Fruit fly (Drosophila melanogaster) whole organism, embryonic: ENCODE measurements around the gene DIP2.
A peak's percentile ranks its signal among the peaks of the same experiment; 100 is the strongest.

Experiments
- Abd-B ChIP-seq: fragments of 200-800 bp; sonication (Bioruptor generic); optimal IDR thresholded peaks from 2 replicates; lab custom pipeline; 2018; ENCODE audit warnings: missing biosample characterization, mild to moderate bottlenecking, missing genetic modification characterization, moderate library complexity
- Ada2b ChIP-seq: fragments of 200-800 bp; sonication (Bioruptor generic); IDR thresholded peaks from 2 replicates; pipeline ENCODE4 v1.3.6; 2022; ENCODE audit warnings: missing biosample characterization, missing genetic modification characterization
- C15 ChIP-seq: fragments of 200-800 bp; sonication (Bioruptor generic); IDR thresholded peaks from 3 replicates; pipeline ENCODE4 v1.3.6; 2022; ENCODE audit warnings: missing biosample characterization, missing genetic modification characterization
- CG10267 ChIP-seq: fragments of 200-800 bp; sonication (Bioruptor generic); optimal IDR thresholded peaks from 2 replicates; lab custom pipeline; 2018; ENCODE audit warnings: missing biosample characterization, mild to moderate bottlenecking, missing genetic modification characterization, moderate library complexity
- CG10431 ChIP-seq: fragments of 200-800 bp; sonication (Bioruptor generic); optimal IDR thresholded peaks from 3 replicates; lab custom pipeline; 2018; ENCODE audit warnings: missing biosample characterization, mild to moderate bottlenecking, missing genetic modification characterization
- CG11398 ChIP-seq: fragments of 200-800 bp; sonication (Bioruptor generic); optimal IDR thresholded peaks from 2 replicates; lab custom pipeline; 2016; ENCODE audit warnings: missing biosample characterization, missing genetic modification characterization
- CG12299 ChIP-seq: fragments of 200-800 bp; sonication (Bioruptor generic); optimal IDR thresholded peaks from 2 replicates; lab custom pipeline; 2018; ENCODE audit warnings: missing biosample characterization, mild to moderate bottlenecking, missing genetic modification characterization
- CG14667 ChIP-seq: fragments of 200-800 bp; sonication (Bioruptor generic); IDR thresholded peaks from 2 replicates; pipeline ENCODE4 v1.3.6; 2022; ENCODE audit warnings: missing biosample characterization, missing genetic modification characterization
- CG14860 ChIP-seq: fragments of 200-800 bp; sonication (Bioruptor generic); IDR thresholded peaks from 3 replicates; pipeline ENCODE4 v1.3.6; 2022; ENCODE audit warnings: missing biosample characterization, missing genetic modification characterization; ENCODE audit not compliant: partially characterized antibody
- CG15696 ChIP-seq: fragments of 200-800 bp; sonication (Bioruptor generic); optimal IDR thresholded peaks from 2 replicates; lab custom pipeline; 2019; ENCODE audit warnings: missing biosample characterization, mild to moderate bottlenecking, missing genetic modification characterization, moderate library complexity
- CG1602 ChIP-seq: fragments of 200-800 bp; sonication (Bioruptor generic); optimal IDR thresholded peaks from 3 replicates; lab custom pipeline; 2016; ENCODE audit warnings: missing biosample characterization, missing genetic modification characterization
- CG17612 ChIP-seq: fragments of 200-800 bp; sonication (Bioruptor generic); IDR thresholded peaks from 2 replicates; pipeline ENCODE4 v1.3.6; 2022; ENCODE audit warnings: missing biosample characterization, missing genetic modification characterization
- CG2889 ChIP-seq: fragments of 200-800 bp; sonication (Bioruptor generic); IDR thresholded peaks from 3 replicates; pipeline ENCODE4 v1.3.6; 2022; ENCODE audit warnings: missing biosample characterization, missing genetic modification characterization
- CG30403 ChIP-seq: fragments of 200-800 bp; sonication (Bioruptor generic); optimal IDR thresholded peaks from 3 replicates; lab custom pipeline; 2016; ENCODE audit warnings: missing biosample characterization, missing genetic modification characterization
- CG3838 ChIP-seq: fragments of 200-800 bp; sonication (Bioruptor generic); optimal IDR thresholded peaks from 3 replicates; lab custom pipeline; 2016; ENCODE audit warnings: missing biosample characterization, missing genetic modification characterization
- CG4404 ChIP-seq: fragments of 200-800 bp; sonication (Bioruptor generic); IDR thresholded peaks from 2 replicates; pipeline ENCODE4 v1.3.6; 2022; ENCODE audit warnings: missing biosample characterization, missing genetic modification characterization
- CG4730 ChIP-seq: fragments of 200-800 bp; sonication (Bioruptor generic); IDR thresholded peaks from 2 replicates; pipeline ENCODE4 v1.3.6; 2022; ENCODE audit warnings: missing biosample characterization, missing genetic modification characterization
- CG6654 ChIP-seq: fragments of 200-800 bp; sonication (Bioruptor generic); optimal IDR thresholded peaks from 2 replicates; lab custom pipeline; 2017; ENCODE audit warnings: missing biosample characterization, mild to moderate bottlenecking, missing genetic modification characterization
- CG7928 ChIP-seq: fragments of 200-800 bp; sonication (Bioruptor generic); optimal IDR thresholded peaks from 2 replicates; lab custom pipeline; 2017; ENCODE audit warnings: missing biosample characterization, mild to moderate bottlenecking, missing genetic modification characterization
- Camta ChIP-seq: fragments of 200-800 bp; sonication (Bioruptor generic); optimal IDR thresholded peaks from 2 replicates; lab custom pipeline; 2016; ENCODE audit warnings: missing biosample characterization, missing genetic modification characterization
- D ChIP-seq, 2 experiments: fragments of 200-800 bp in 1 of 2; fragments of >200 bp in 1 of 2; sonication (Bioruptor generic) in 1 of 2; optimal IDR thresholded peaks; 2 replicates in 1 of 2; 3 replicates in 1 of 2; lab custom pipeline; 2017; ENCODE audit warnings: mild to moderate bottlenecking in 1 of 2, missing biosample characterization in 1 of 2, missing genetic modification characterization in 1 of 2, missing genetic modification reagents in 1 of 2
- D19A ChIP-seq: fragments of 200-800 bp; optimal IDR thresholded peaks from 3 replicates; lab custom pipeline; 2019; ENCODE audit warnings: missing biosample characterization, mild to moderate bottlenecking, missing genetic modification characterization, moderate library complexity
- Ets97D ChIP-seq: fragments of 200-800 bp; sonication (Bioruptor generic); optimal IDR thresholded peaks from 3 replicates; lab custom pipeline; 2016; ENCODE audit warnings: missing biosample characterization, missing genetic modification characterization
- Hey ChIP-seq: fragments of 200-800 bp; sonication (Bioruptor generic); optimal IDR thresholded peaks from 3 replicates; lab custom pipeline; 2018; ENCODE audit warnings: missing biosample characterization, mild to moderate bottlenecking, missing genetic modification characterization
- Kr ChIP-seq: fragments of 200-800 bp; sonication (Bioruptor generic); optimal IDR thresholded peaks from 2 replicates; lab custom pipeline; 2017; ENCODE audit warnings: missing biosample characterization, mild to moderate bottlenecking, missing genetic modification characterization
- Oaz ChIP-seq: fragments of 200-800 bp; sonication (Bioruptor generic); IDR thresholded peaks from 2 replicates; pipeline ENCODE4 v1.3.6; 2022; ENCODE audit warnings: missing biosample characterization, missing genetic modification characterization
- Ssrp ChIP-seq: fragments of 200-800 bp; sonication (Bioruptor generic); optimal IDR thresholded peaks from 2 replicates; lab custom pipeline; 2018; ENCODE audit warnings: missing biosample characterization, mild to moderate bottlenecking, missing genetic modification characterization, moderate library complexity
- Usf ChIP-seq: fragments of 200-800 bp; sonication (Bioruptor generic); optimal IDR thresholded peaks from 2 replicates; lab custom pipeline; 2017; ENCODE audit warnings: missing genotype, missing biosample characterization, missing genetic modification characterization
- al ChIP-seq: fragments of 200-800 bp; sonication (Bioruptor generic); IDR thresholded peaks from 2 replicates; pipeline ENCODE4 v1.3.6; 2022; ENCODE audit warnings: missing biosample characterization, missing genetic modification characterization
- aop ChIP-seq: fragments of 200-800 bp; sonication (Bioruptor generic); IDR thresholded peaks from 2 replicates; pipeline ENCODE4 v1.3.6; 2022; ENCODE audit warnings: missing biosample characterization, missing genetic modification characterization
- ato ChIP-seq: fragments of 200-800 bp; sonication (Bioruptor generic); IDR thresholded peaks from 2 replicates; pipeline ENCODE4 v1.3.6; 2022; ENCODE audit warnings: missing biosample characterization, missing genetic modification characterization; ENCODE audit not compliant: partially characterized antibody
- ci ChIP-seq: fragments of 200-800 bp; sonication (Bioruptor generic); IDR thresholded peaks from 3 replicates; pipeline ENCODE4 v1.3.6; 2022; ENCODE audit warnings: missing biosample characterization, missing genetic modification characterization
- croc ChIP-seq: fragments of 200-800 bp; sonication (Bioruptor generic); conservative IDR thresholded peaks from 3 replicates; pipeline ENCODE4 v1.3.6; 2022; ENCODE audit warnings: missing biosample characterization, missing genetic modification characterization
- dmrt11E ChIP-seq: fragments of 200-800 bp; sonication (Bioruptor generic); optimal IDR thresholded peaks from 3 replicates; lab custom pipeline; 2018; ENCODE audit warnings: missing biosample characterization, mild to moderate bottlenecking, missing genetic modification characterization, moderate library complexity
- dmrt99B ChIP-seq: fragments of 200-800 bp; sonication (Bioruptor generic); optimal IDR thresholded peaks from 2 replicates; lab custom pipeline; 2018; ENCODE audit warnings: missing biosample characterization, mild to moderate bottlenecking, missing genetic modification characterization, moderate library complexity
- fu2 ChIP-seq: fragments of 200-800 bp; sonication (Bioruptor generic); optimal IDR thresholded peaks from 2 replicates; lab custom pipeline; 2016; ENCODE audit warnings: missing biosample characterization, missing genetic modification characterization
- hkb ChIP-seq, 2 experiments: fragments of 200-800 bp in 1 of 2; fragments of >200 bp in 1 of 2; sonication (Bioruptor generic) in 1 of 2; IDR thresholded peaks in 1 of 2; optimal IDR thresholded peaks in 1 of 2; 2 replicates each; pipeline versions ENCODE4 v1.3.6 to Lab custom; 2017 to 2022; ENCODE audit warnings: missing biosample characterization in 1 of 2, missing genetic modification characterization in 1 of 2
- insv ChIP-seq, 2 experiments: fragments of 200-800 bp; sonication (Bioruptor generic); optimal IDR thresholded peaks; 3 replicates each; lab custom pipeline; 2016 to 2018; ENCODE audit warnings: missing biosample characterization in 2 of 2, missing genetic modification characterization in 2 of 2
- inv ChIP-seq: fragments of 200-800 bp; sonication (Bioruptor generic); IDR thresholded peaks from 2 replicates; pipeline ENCODE4 v1.3.6; 2022; ENCODE audit warnings: missing biosample characterization, missing genetic modification characterization; ENCODE audit not compliant: partially characterized antibody
- odd ChIP-seq: fragments of 200-800 bp; sonication (Bioruptor generic); optimal IDR thresholded peaks from 2 replicates; lab custom pipeline; 2017; ENCODE audit warnings: missing biosample characterization, mild to moderate bottlenecking, missing genetic modification characterization
- pros ChIP-seq: fragments of 200-800 bp; sonication (Bioruptor generic); optimal IDR thresholded peaks from 3 replicates; lab custom pipeline; 2019; ENCODE audit warnings: missing biosample characterization, mild to moderate bottlenecking, missing genetic modification characterization, moderate library complexity
- pzg ChIP-seq: fragments of 200-800 bp; sonication (Bioruptor generic); optimal IDR thresholded peaks from 3 replicates; lab custom pipeline; 2018; ENCODE audit warnings: missing biosample characterization, mild to moderate bottlenecking, missing genetic modification characterization, moderate library complexity
- sd ChIP-seq: fragments of 200-800 bp; sonication (Bioruptor generic); optimal IDR thresholded peaks from 3 replicates; lab custom pipeline; 2018; ENCODE audit warnings: missing biosample characterization, mild to moderate bottlenecking, missing genetic modification characterization, moderate library complexity
- sens-2 ChIP-seq: fragments of 200-800 bp; sonication (Bioruptor generic); IDR thresholded peaks from 2 replicates; pipeline ENCODE4 v1.3.6; 2022; ENCODE audit warnings: missing biosample characterization, missing genetic modification characterization
- seq ChIP-seq: fragments of 200-800 bp; sonication (Bioruptor generic); IDR thresholded peaks from 2 replicates; pipeline ENCODE4 v1.3.6; 2022; ENCODE audit warnings: missing biosample characterization, missing genetic modification characterization
- tio ChIP-seq: fragments of 200-800 bp; sonication (Bioruptor generic); optimal IDR thresholded peaks from 2 replicates; lab custom pipeline; 2017; ENCODE audit warnings: missing biosample characterization, missing genetic modification characterization, inconsistent platforms
- vnd ChIP-seq: fragments of 200-800 bp; sonication (Bioruptor generic); IDR thresholded peaks from 3 replicates; pipeline ENCODE4 v1.3.6; 2022; ENCODE audit warnings: missing biosample characterization, missing genetic modification characterization; ENCODE audit not compliant: partially characterized antibody

The DIP2 gene

dm6 chr3L:224004-224951 is 33.5 kb downstream of the DIP2 start (continued):
- TF ChIP-seq CG12299 (tag; lab: Kevin White, UChicago) (no peak), C15 (GFP tag; lab: Robert Waterston, UW) (peak; percentile 9; the same call in 1 of the 3 replicates), fu2 (GFP tag; lab: Kevin White, UChicago) (no peak), Oaz (no peak), CG7928 (GFP tag; lab: Kevin White, UChicago) (no peak), dmrt11E (tag; lab: Kevin White, UChicago) (no peak), D19A (tag; lab: Kevin White, UChicago) (no peak), CG10431 (GFP tag; lab: Kevin White, UChicago) (peak; percentile 58), croc (no peak), dmrt99B (tag; lab: Kevin White, UChicago) (no peak), CG30403 (no peak), Camta (no peak), Abd-B (GFP tag; lab: Kevin White, UChicago) (no peak), CG11398 (peak; percentile 36), sens-2 (GFP tag; lab: Robert Waterston, UW) (no peak), D (optimal IDR thresholded peaks at IDR 0.05; lab: Kevin White, UChicago) (peak; percentile 95), D (GFP tag; optimal IDR thresholded peaks at IDR 0.05; lab: Kevin White, UChicago) (peak; percentile 55), Ada2b (no peak), CG10267 (tag; lab: Kevin White, UChicago) (no peak), CG2889 (no peak), aop (no peak), Usf (GFP tag; lab: Kevin White, UChicago) (no peak), ato (GFP tag; lab: Robert Waterston, UW) (peak; percentile 48), CG4404 (GFP tag; lab: Robert Waterston, UW) (no peak), pzg (GFP tag; lab: Kevin White, UChicago) (peak; percentile 20), Kr (GFP tag; lab: Kevin White, UChicago) (no peak), pros (GFP tag; lab: Kevin White, UChicago) (peak; percentile 36), tio (GFP tag; lab: Kevin White, UChicago) (no peak), CG3838 (GFP tag; lab: Kevin White, UChicago) (peak; percentile 47), insv (GFP tag; optimal IDR thresholded peaks at IDR 0.05; lab: Kevin White, UChicago) (peak in 1 of 2 experiments; percentile 11), CG14667 (GFP tag; lab: Robert Waterston, UW) (no peak), Hey (tag; lab: Kevin White, UChicago) (no peak), al (GFP tag; lab: Robert Waterston, UW) (no peak), CG6654 (GFP tag; lab: Kevin White, UChicago) (no peak), odd (GFP tag; lab: Kevin White, UChicago) (no peak), CG17612 (GFP tag; lab: Robert Waterston, UW) (no peak), CG15696 (no peak), ci (GFP tag; lab: Robert Waterston, UW) (peak; percentile 55), Ets97D (no peak), sd (tag; lab: Kevin White, UChicago) (no peak), Ssrp (peak; percentile 57), CG1602 (GFP tag; lab: Kevin White, UChicago) (no peak), CG14860 (GFP tag; lab: Robert Waterston, UW) (no peak), vnd (GFP tag; lab: Robert Waterston, UW) (0 out of 3 replicates have a peak, but pooled peaks have one; percentile 9), seq (GFP tag; lab: Robert Waterston, UW) (peak; percentile 43; the same call in 1 of the 2 replicates), CG4730 (no peak), hkb (optimal IDR thresholded peaks at IDR 0.05; lab: Kevin White, UChicago) (no peak), hkb (GFP tag; IDR thresholded peaks at IDR 0.05; lab: Robert Waterston, UW) (no peak), inv (0 out of 2 replicates have a peak, but pooled peaks have one; percentile 19)
